Fruit fly (Drosophila melanogaster): ENCODE measurements around the gene dsh.

The dsh gene

dm6 chrX:11338047-11338747, 17.5 kb upstream of the dsh start (continued):
- TF ChIP-seq bbx (GFP tag; IDR thresholded peaks at IDR 0.05; ENCODE audit: partially characterized antibody): no peak
- TF ChIP-seq sna (GFP tag; IDR thresholded peaks at IDR 0.05; ENCODE audit: partially characterized antibody): no peak
- TF ChIP-seq CG11695 (GFP tag; IDR thresholded peaks at IDR 0.05): peak; percentile 73
- no peak for TF ChIP-seq CG18011 (GFP tag; optimal IDR thresholded peaks at IDR 0.05)
- TF ChIP-seq en (GFP tag; optimal IDR thresholded peaks at IDR 0.05): peak; percentile 74
- peak; percentile 79 for TF ChIP-seq row (GFP tag; IDR thresholded peaks at IDR 0.05)
- TF ChIP-seq Mes4 (GFP tag; optimal IDR thresholded peaks at IDR 0.05): peak; percentile 70
- no peak for TF ChIP-seq ato (GFP tag; IDR thresholded peaks at IDR 0.05; ENCODE audit: partially characterized antibody)
- peak; percentile 72 for TF ChIP-seq Atf6 (GFP tag; IDR thresholded peaks at IDR 0.05)
- no peak for TF ChIP-seq br (optimal IDR thresholded peaks at IDR 0.05)
- TF ChIP-seq CG10654 (GFP tag; optimal IDR thresholded peaks at IDR 0.05): peak; percentile 41
- TF ChIP-seq tin (GFP tag; optimal IDR thresholded peaks at IDR 0.05): peak; percentile 57
- no peak for TF ChIP-seq chm (GFP tag; IDR thresholded peaks at IDR 0.05)
- peak; percentile 23 for TF ChIP-seq CG12744 (GFP tag; optimal IDR thresholded peaks at IDR 0.05)
- no peak for TF ChIP-seq CG42726 (GFP tag; IDR thresholded peaks at IDR 0.05; ENCODE audit: partially characterized antibody)
- TF ChIP-seq Hr51 (GFP tag; optimal IDR thresholded peaks at IDR 0.05): peak in 1 of 2 experiments; percentile 85
- TF ChIP-seq sd (tag; optimal IDR thresholded peaks at IDR 0.05): no peak
- no peak for TF ChIP-seq Gsc (GFP tag; IDR thresholded peaks at IDR 0.05)
- no peak for TF ChIP-seq sug (tag; optimal IDR thresholded peaks at IDR 0.05)
- TF ChIP-seq otp (GFP tag; IDR thresholded peaks at IDR 0.05): no peak
- TF ChIP-seq gcm2 (GFP tag; optimal IDR thresholded peaks at IDR 0.05): no peak
- peak; percentile 46; the same call in 2 of the 3 replicates for TF ChIP-seq Dbx (GFP tag; IDR thresholded peaks at IDR 0.05)
- no peak for TF ChIP-seq CG11456 (GFP tag; IDR thresholded peaks at IDR 0.05)
- TF ChIP-seq CG9797 (GFP tag; optimal IDR thresholded peaks at IDR 0.05): no peak
- peak; percentile 68 for TF ChIP-seq org-1 (GFP tag; optimal IDR thresholded peaks at IDR 0.05)
- TF ChIP-seq Pdp1 (GFP tag; optimal IDR thresholded peaks at IDR 0.05): peak; percentile 61 to 73
- TF ChIP-seq dysf (GFP tag; IDR thresholded peaks at IDR 0.05): peak; percentile 80
- peak; percentile 26 for TF ChIP-seq CG12236 (GFP tag; optimal IDR thresholded peaks at IDR 0.05)
- peak; percentile 82 for TF ChIP-seq phol (tag; optimal IDR thresholded peaks at IDR 0.05)
- peak; percentile 75 for TF ChIP-seq CG9437 (GFP tag; optimal IDR thresholded peaks at IDR 0.05)
- peak; percentile 35 for TF ChIP-seq CG3163 (GFP tag; optimal IDR thresholded peaks at IDR 0.05)
- TF ChIP-seq Jarid2 (GFP tag; optimal IDR thresholded peaks at IDR 0.05): no peak
- TF ChIP-seq CG3847 (GFP tag; IDR thresholded peaks at IDR 0.05): 0 out of 2 replicates have a peak, but pooled peaks have one; percentile 24
- no peak for TF ChIP-seq Lhr (GFP tag; optimal IDR thresholded peaks at IDR 0.05)
- TF ChIP-seq knrl (GFP tag; IDR thresholded peaks at IDR 0.05; ENCODE audit: partially characterized antibody): no peak
- peak; percentile 17 for TF ChIP-seq CG34376 (GFP tag; optimal IDR thresholded peaks at IDR 0.05)
- peak; percentile 39 for TF ChIP-seq Sox100B (GFP tag; optimal IDR thresholded peaks at IDR 0.05)
- peak; percentile 29 for TF ChIP-seq mirr (GFP tag; optimal IDR thresholded peaks at IDR 0.05)
- peak; percentile 89 for TF ChIP-seq onecut (GFP tag; IDR thresholded peaks at IDR 0.05)
- TF ChIP-seq stc (GFP tag; IDR thresholded peaks at IDR 0.05): no peak
- TF ChIP-seq scrt (GFP tag; optimal IDR thresholded peaks at IDR 0.05): no peak
- no peak for TF ChIP-seq ham (GFP tag; IDR thresholded peaks at IDR 0.05)
- TF ChIP-seq zfh2 (GFP tag; optimal IDR thresholded peaks at IDR 0.05): peak; percentile 39
- no peak for TF ChIP-seq CG3838 (GFP tag; optimal IDR thresholded peaks at IDR 0.05)
- TF ChIP-seq grau (tag; optimal IDR thresholded peaks at IDR 0.05): peak; percentile 77
- no peak for TF ChIP-seq CG7928 (GFP tag; optimal IDR thresholded peaks at IDR 0.05)
- TF ChIP-seq inv (GFP tag; IDR thresholded peaks at IDR 0.05; ENCODE audit: partially characterized antibody): no peak
- no peak for TF ChIP-seq luna (GFP tag; optimal IDR thresholded peaks at IDR 0.05)
- TF ChIP-seq run (tag; optimal IDR thresholded peaks at IDR 0.05): peak; percentile 54
- TF ChIP-seq ac (GFP tag; optimal IDR thresholded peaks at IDR 0.05): no peak

All from whole organism, embryonic.